Worm (Caenorhabditis elegans) whole organism, late embryonic: ENCODE data around the gene srg-65.

Source experiments
- F13H6.1 ChIP-seq: sonication (generic microtip); optimal IDR thresholded peaks from 2 replicates; lab custom pipeline; 2016; ENCODE audit warnings: missing genetic modification characterization, missing compliant biosample characterization
- T23F11.4 ChIP-seq: fragments of 200-800 bp; sonication (Bioruptor generic); optimal IDR thresholded peaks from 2 replicates; lab custom pipeline; 2018; ENCODE audit warnings: mild to moderate bottlenecking, missing genetic modification characterization, missing compliant biosample characterization
- ahr-1 ChIP-seq: sonication (generic microtip); optimal IDR thresholded peaks from 2 replicates; lab custom pipeline; 2016; ENCODE audit warnings: missing genetic modification characterization, missing compliant biosample characterization
- ama-1 ChIP-seq: fragments of 150-350 bp; optimal IDR thresholded peaks from 2 replicates; lab custom pipeline; 2014
- ceh-24 ChIP-seq: sonication (generic microtip); optimal IDR thresholded peaks from 2 replicates; lab custom pipeline; 2016; ENCODE audit warnings: mild to moderate bottlenecking, missing genetic modification characterization, missing compliant biosample characterization
- ceh-30 ChIP-seq: fragments of 150-350 bp; optimal IDR thresholded peaks from 2 replicates; lab custom pipeline; 2014; ENCODE audit warnings: missing biosample characterization, missing genetic modification characterization
- ceh-31 ChIP-seq: sonication (generic microtip); optimal IDR thresholded peaks from 2 replicates; lab custom pipeline; 2016; ENCODE audit warnings: missing genetic modification characterization, missing compliant biosample characterization
- ceh-34 ChIP-seq: sonication (generic microtip); optimal IDR thresholded peaks from 2 replicates; lab custom pipeline; 2016; ENCODE audit warnings: mild to moderate bottlenecking, missing genetic modification characterization, missing compliant biosample characterization
- ceh-6 ChIP-seq: fragments of 200-800 bp; sonication (Bioruptor generic); optimal IDR thresholded peaks from 2 replicates; lab custom pipeline; 2018; ENCODE audit warnings: mild to moderate bottlenecking, missing genetic modification characterization, missing compliant biosample characterization
- che-1 ChIP-seq: sonication (generic microtip); optimal IDR thresholded peaks from 2 replicates; lab custom pipeline; 2016; ENCODE audit warnings: mild to moderate bottlenecking, missing genetic modification characterization, missing compliant biosample characterization
- dve-1 ChIP-seq: sonication (generic microtip); optimal IDR thresholded peaks from 2 replicates; lab custom pipeline; 2017; ENCODE audit warnings: antibody characterized with exemption, mild to moderate bottlenecking, missing genetic modification characterization, missing compliant biosample characterization
- elt-4 ChIP-seq: sonication (generic microtip); optimal IDR thresholded peaks from 2 replicates; lab custom pipeline; 2016; ENCODE audit warnings: missing genetic modification characterization, missing compliant biosample characterization
- fax-1 ChIP-seq: sonication (generic microtip); optimal IDR thresholded peaks from 2 replicates; lab custom pipeline; 2016; ENCODE audit warnings: missing genotype, missing genetic modification characterization, missing compliant biosample characterization
- fkh-6 ChIP-seq: sonication (generic microtip); optimal IDR thresholded peaks from 2 replicates; lab custom pipeline; 2016; ENCODE audit warnings: missing genetic modification characterization, missing compliant biosample characterization
- gmeb-2 ChIP-seq: sonication (generic microtip); optimal IDR thresholded peaks from 2 replicates; lab custom pipeline; 2016; ENCODE audit warnings: missing genetic modification characterization, inconsistent platforms, missing compliant biosample characterization
- hlh-13 ChIP-seq: fragments of 200-800 bp; sonication (Bioruptor generic); optimal IDR thresholded peaks from 2 replicates; lab custom pipeline; 2018; ENCODE audit warnings: mild to moderate bottlenecking, missing genetic modification characterization, missing compliant biosample characterization
- hlh-8 ChIP-seq: sonication (generic microtip); optimal IDR thresholded peaks from 2 replicates; lab custom pipeline; 2016; ENCODE audit warnings: missing genotype, missing genetic modification characterization, missing compliant biosample characterization
- lin-11 ChIP-seq: fragments of 200-800 bp; sonication (Bioruptor generic); optimal IDR thresholded peaks from 2 replicates; lab custom pipeline; 2018; ENCODE audit warnings: mild to moderate bottlenecking, missing genetic modification characterization, missing compliant biosample characterization
- madf-2 ChIP-seq: sonication (generic microtip); optimal IDR thresholded peaks from 2 replicates; lab custom pipeline; 2017; ENCODE audit warnings: missing genetic modification characterization, missing compliant biosample characterization
- mec-3 ChIP-seq: sonication (generic microtip); optimal IDR thresholded peaks from 2 replicates; lab custom pipeline; 2016; ENCODE audit warnings: borderline replicate concordance, missing genetic modification characterization, missing compliant biosample characterization
- nfya-1 ChIP-seq: sonication (generic microtip); optimal IDR thresholded peaks from 2 replicates; lab custom pipeline; 2017; ENCODE audit warnings: missing genetic modification characterization, mild to moderate bottlenecking, missing compliant biosample characterization, antibody characterized with exemption, moderate library complexity
- nhr-232 ChIP-seq: sonication (generic microtip); optimal IDR thresholded peaks from 2 replicates; lab custom pipeline; 2016; ENCODE audit warnings: missing genetic modification characterization, missing compliant biosample characterization
- npax-4 ChIP-seq: sonication (generic microtip); optimal IDR thresholded peaks from 2 replicates; lab custom pipeline; 2016; ENCODE audit warnings: missing genetic modification characterization, missing compliant biosample characterization
- odd-2 ChIP-seq: sonication (generic microtip); optimal IDR thresholded peaks from 2 replicates; lab custom pipeline; 2017; ENCODE audit warnings: antibody characterized with exemption, mild to moderate bottlenecking, missing genetic modification characterization, missing compliant biosample characterization
- pag-3 ChIP-seq: sonication (generic microtip); optimal IDR thresholded peaks from 2 replicates; lab custom pipeline; 2016; ENCODE audit warnings: missing compliant biosample characterization, missing genetic modification characterization, borderline replicate concordance
- pat-9 ChIP-seq: fragments of 200-800 bp; sonication (Bioruptor generic); optimal IDR thresholded peaks from 2 replicates; lab custom pipeline; 2018; ENCODE audit warnings: mild to moderate bottlenecking, missing genetic modification characterization, moderate library complexity, missing compliant biosample characterization
- pax-1 ChIP-seq: fragments of 150-350 bp; optimal IDR thresholded peaks from 2 replicates; lab custom pipeline; 2014; ENCODE audit warnings: missing biosample characterization, missing genetic modification characterization
- ref-2 ChIP-seq: sonication (generic microtip); optimal IDR thresholded peaks from 2 replicates; lab custom pipeline; 2016; ENCODE audit warnings: missing genetic modification characterization, missing compliant biosample characterization
- rnt-1 ChIP-seq: sonication (generic microtip); optimal IDR thresholded peaks from 2 replicates; lab custom pipeline; 2016; ENCODE audit warnings: missing genetic modification characterization, missing compliant biosample characterization
- sdc-2 ChIP-seq: sonication (generic microtip); optimal IDR thresholded peaks from 2 replicates; lab custom pipeline; 2016; ENCODE audit warnings: missing genotype, missing genetic modification characterization, missing compliant biosample characterization
- sox-4 ChIP-seq: sonication (generic microtip); optimal IDR thresholded peaks from 2 replicates; lab custom pipeline; 2017; ENCODE audit warnings: mild to moderate bottlenecking, missing genetic modification characterization, inconsistent platforms, missing compliant biosample characterization
- syd-9 ChIP-seq: sonication (generic microtip); optimal IDR thresholded peaks from 2 replicates; lab custom pipeline; 2016; ENCODE audit warnings: mild to moderate bottlenecking, missing genetic modification characterization, moderate library complexity, missing compliant biosample characterization
- tbx-2 ChIP-seq: sonication (generic microtip); optimal IDR thresholded peaks from 2 replicates; lab custom pipeline; 2016; ENCODE audit warnings: missing genetic modification characterization, missing compliant biosample characterization
- ttx-3 ChIP-seq: sonication (generic microtip); optimal IDR thresholded peaks from 2 replicates; lab custom pipeline; 2016; ENCODE audit warnings: missing genetic modification reagents, missing genetic modification characterization, missing compliant biosample characterization
- unc-42 ChIP-seq: sonication (generic microtip); optimal IDR thresholded peaks from 2 replicates; lab custom pipeline; 2016; ENCODE audit warnings: missing genotype, missing genetic modification characterization, missing compliant biosample characterization
- unc-55 ChIP-seq: sonication (generic microtip); optimal IDR thresholded peaks from 2 replicates; lab custom pipeline; 2017; ENCODE audit warnings: missing biosample characterization, missing genetic modification reagents, missing genetic modification characterization
- unc-86 ChIP-seq: sonication (generic microtip); optimal IDR thresholded peaks from 2 replicates; lab custom pipeline; 2016; ENCODE audit warnings: missing genetic modification characterization, missing compliant biosample characterization
- ztf-16 ChIP-seq: sonication (generic microtip); optimal IDR thresholded peaks from 2 replicates; lab custom pipeline; 2017; ENCODE audit warnings: missing genetic modification characterization, missing compliant biosample characterization

The srg-65 gene

ce11 chrV:5504807-5505442 is 20.2 kb upstream of the srg-65 start, which contains the start of the genes dnj-19 and nhr-47 (continued):
- TF ChIP-seq gmeb-2 (tag; lab: Kevin White, UChicago) (peak; percentile 50), odd-2 (tag; lab: Kevin White, UChicago) (no peak), ztf-16 (tag; lab: Kevin White, UChicago) (no peak), unc-86 (peak; percentile 61), nfya-1 (tag; lab: Kevin White, UChicago) (peak; percentile 76), ref-2 (tag; lab: Kevin White, UChicago) (peak; percentile 48), ceh-34 (tag; lab: Kevin White, UChicago) (peak; percentile 83), rnt-1 (peak; percentile 30), tbx-2 (tag; lab: Kevin White, UChicago) (peak; percentile 64), lin-11 (no peak), mec-3 (tag; lab: Kevin White, UChicago) (no peak), dve-1 (tag; lab: Kevin White, UChicago) (peak; percentile 7), ceh-31 (tag; lab: Kevin White, UChicago) (peak; percentile 81), hlh-13 (no peak), unc-55 (GFP tag; lab: Kevin White, UChicago) (peak; percentile 61), pat-9 (tag; lab: Kevin White, UChicago) (peak; percentile 54), npax-4 (no peak), ttx-3 (tag; lab: Kevin White, UChicago) (peak; percentile 26), ceh-30 (peak; percentile 80), nhr-232 (tag; lab: Kevin White, UChicago) (peak; percentile 29), madf-2 (tag; lab: Kevin White, UChicago) (peak; percentile 64), pax-1 (no peak), pag-3 (tag; lab: Kevin White, UChicago) (no peak)
- TF ChIP-seq, all 69 proteins: peak for 35

- TF ChIP-seq ceh-6 (GFP tag; lab: Kevin White, UChicago): no peak
- TF ChIP-seq ceh-34 (tag; lab: Kevin White, UChicago): no peak
- no peak for TF ChIP-seq unc-42 (tag; lab: Kevin White, UChicago)
These were observed 19.5 kb upstream of the srg-65 start for ce11 chrV:5504295-5504694.

- no peak for TF ChIP-seq F13H6.1 (tag; lab: Kevin White, UChicago)
- TF ChIP-seq fax-1: no peak
- no peak for TF ChIP-seq che-1
- no peak for TF ChIP-seq odd-2 (tag; lab: Kevin White, UChicago)
- no peak for TF ChIP-seq ahr-1
- TF ChIP-seq pax-1: no peak
- no peak for TF ChIP-seq hlh-8
- no peak for TF ChIP-seq npax-4
- TF ChIP-seq ceh-31 (tag; lab: Kevin White, UChicago): no peak
- no peak for TF ChIP-seq ceh-24 (tag; lab: Kevin White, UChicago)
- TF ChIP-seq sdc-2: no peak
- no peak for TF ChIP-seq ama-1 (lab: Kevin White, UChicago)
- TF ChIP-seq sox-4 (tag; lab: Kevin White, UChicago): no peak
- no peak for TF ChIP-seq fkh-6
- TF ChIP-seq elt-4 (tag; lab: Kevin White, UChicago): no peak
- TF ChIP-seq T23F11.4 (GFP tag; lab: Kevin White, UChicago): no peak
These were observed 17.9 kb upstream of the srg-65 start for ce11 chrV:5502701-5503100.

- TF ChIP-seq nfya-1 (tag; lab: Kevin White, UChicago) (peak; percentile 66), syd-9 (no peak)
These were observed 14.7 kb upstream of the srg-65 start for ce11 chrV:5499475-5499874.
